In the genomic region with DNA sequence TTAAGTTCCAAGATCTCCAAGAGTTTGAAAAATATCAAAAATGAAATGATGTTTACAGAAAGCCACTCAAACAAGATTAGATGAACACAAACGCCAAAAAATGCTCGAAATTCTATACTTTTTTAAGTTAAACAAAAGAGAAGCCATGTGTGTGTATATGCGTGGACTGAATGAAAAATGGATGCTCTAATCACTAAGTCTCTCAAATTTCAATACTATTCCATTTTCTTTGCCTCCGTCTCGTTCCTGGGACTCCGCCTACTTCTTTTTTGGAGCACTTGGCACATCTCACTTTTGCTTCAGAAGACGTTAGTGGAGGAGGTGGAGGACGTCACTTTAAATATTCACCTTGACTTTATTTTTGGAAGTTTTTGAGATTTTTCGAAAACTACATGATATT, we compare ENCODE assay signal across 4 worm cellular contexts.
A peak's percentile ranks its signal among the peaks of the same experiment; 100 is the strongest.
TF ChIP-seq lines count a peak whose summit lies in the region.

No protein-coding gene starts in this region.

TF ChIP-seq in whole organism, L1 larva, 84 proteins besides CTCF, POLR2A, EP300 and RAD21:
- TF ChIP-seq sptf-1 (tag; optimal IDR thresholded peaks at IDR 0.05; lab: Kevin White, UChicago) = no peak
- no peak for TF ChIP-seq fkh-4 (tag; optimal IDR thresholded peaks at IDR 0.05; lab: Kevin White, UChicago; ENCODE audit: borderline replicate concordance)
- peak; percentile 26 for TF ChIP-seq lin-14 (GFP tag; optimal IDR thresholded peaks at IDR 0.05; lab: Kevin White, UChicago)
- TF ChIP-seq egl-13 (tag; optimal IDR thresholded peaks at IDR 0.05; lab: Kevin White, UChicago) = no peak

TF ChIP-seq in whole organism, L2 larva, 48 proteins besides CTCF, POLR2A, EP300 and RAD21:
- TF ChIP-seq C34F6.9 (tag; optimal IDR thresholded peaks at IDR 0.05; lab: Kevin White, UChicago) (peak; percentile 34), zag-1 (tag; optimal IDR thresholded peaks at IDR 0.05; lab: Kevin White, UChicago) (no peak), unc-55 (GFP tag; optimal IDR thresholded peaks at IDR 0.05; lab: Kevin White, UChicago) (peak; percentile 65)

TF ChIP-seq in whole organism, L4 larva, 104 proteins besides CTCF, POLR2A, EP300 and RAD21:
- TF ChIP-seq unc-130 (GFP tag; optimal IDR thresholded peaks at IDR 0.05; lab: Kevin White, UChicago) (no peak), hmg-1.1 (GFP tag; IDR thresholded peaks at IDR 0.05; lab: Robert Waterston, UW) (0 out of 2 replicates have a peak, but pooled peaks have one; percentile 28), lsy-2 (tag; optimal IDR thresholded peaks at IDR 0.05; lab: Kevin White, UChicago) (peak in 1 of 2 experiments; percentile 5), aha-1 (tag; lab: Kevin White, UChicago) (peak; percentile 7)

TF ChIP-seq in whole organism, young adult, 124 proteins besides CTCF, POLR2A, EP300 and RAD21:
- TF ChIP-seq somi-1 (GFP tag; optimal IDR thresholded peaks at IDR 0.05; lab: Kevin White, UChicago) = no peak
- peak; percentile 61 for TF ChIP-seq hmg-1.2 (GFP tag; IDR thresholded peaks at IDR 0.05; lab: Robert Waterston, UW)
- no peak for TF ChIP-seq ztf-26 (tag; optimal IDR thresholded peaks at IDR 0.05; lab: Kevin White, UChicago)
